Fruit fly (Drosophila melanogaster) whole organism, embryonic: ENCODE data around the gene G6P.

ENCODE experiments used
- Asciz ChIP-seq: fragments of 200-800 bp; sonication (Bioruptor generic); optimal IDR thresholded peaks from 2 replicates; lab custom pipeline; 2017; ENCODE audit warnings: missing biosample characterization, mild to moderate bottlenecking, missing genetic modification characterization, missing genetic modification reagents
- B-H1 ChIP-seq: fragments of 200-800 bp; sonication (Bioruptor generic); IDR thresholded peaks from 3 replicates; pipeline ENCODE4 v1.3.6; 2022; ENCODE audit warnings: missing biosample characterization, missing genetic modification characterization
- CG10147 ChIP-seq: fragments of 200-800 bp; sonication (Bioruptor generic); optimal IDR thresholded peaks from 2 replicates; lab custom pipeline; 2019; ENCODE audit warnings: missing biosample characterization, mild to moderate bottlenecking, missing genetic modification characterization, moderate library complexity
- CG10209 ChIP-seq: fragments of 200-800 bp; sonication (Bioruptor generic); optimal IDR thresholded peaks from 3 replicates; lab custom pipeline; 2017; ENCODE audit warnings: missing biosample characterization, mild to moderate bottlenecking, missing genetic modification characterization, missing genetic modification reagents
- CG11398 ChIP-seq: fragments of 200-800 bp; sonication (Bioruptor generic); optimal IDR thresholded peaks from 2 replicates; lab custom pipeline; 2016; ENCODE audit warnings: missing biosample characterization, missing genetic modification characterization
- CG11504 ChIP-seq: fragments of 200-800 bp; sonication (Bioruptor generic); optimal IDR thresholded peaks from 3 replicates; lab custom pipeline; 2019; ENCODE audit warnings: missing biosample characterization, mild to moderate bottlenecking, missing genetic modification characterization, moderate library complexity
- CG12104 ChIP-seq: fragments of 200-800 bp; sonication (Bioruptor generic); optimal IDR thresholded peaks from 3 replicates; lab custom pipeline; 2016; ENCODE audit warnings: missing biosample characterization, missing genetic modification characterization
- CG15269 ChIP-seq: fragments of 200-800 bp; sonication (Bioruptor generic); optimal IDR thresholded peaks from 2 replicates; lab custom pipeline; 2018; ENCODE audit warnings: missing biosample characterization, mild to moderate bottlenecking, missing genetic modification characterization, moderate library complexity
- CG15479 ChIP-seq: fragments of 200-800 bp; sonication (Bioruptor generic); optimal IDR thresholded peaks from 3 replicates; lab custom pipeline; 2019; ENCODE audit warnings: missing biosample characterization, mild to moderate bottlenecking, missing genetic modification characterization, moderate library complexity
- CG15601 ChIP-seq: fragments of 200-800 bp; sonication (Bioruptor generic); optimal IDR thresholded peaks from 3 replicates; lab custom pipeline; 2019; ENCODE audit warnings: missing biosample characterization, mild to moderate bottlenecking, missing genetic modification characterization, moderate library complexity
- CG18262 ChIP-seq: fragments of 200-800 bp; optimal IDR thresholded peaks from 3 replicates; lab custom pipeline; 2019; ENCODE audit warnings: missing biosample characterization, mild to moderate bottlenecking, missing genetic modification characterization, moderate library complexity
- CG32767 ChIP-seq: fragments of 200-800 bp; sonication (Bioruptor generic); IDR thresholded peaks from 2 replicates; pipeline ENCODE4 v1.3.6; 2022; ENCODE audit warnings: missing biosample characterization, missing genetic modification characterization
- CG34224 ChIP-seq: fragments of 200-800 bp; sonication (Bioruptor generic); IDR thresholded peaks from 3 replicates; pipeline ENCODE4 v1.3.6; 2022; ENCODE audit warnings: missing biosample characterization, missing genetic modification characterization; ENCODE audit not compliant: partially characterized antibody
- CG4424 ChIP-seq: fragments of 200-800 bp; sonication (Bioruptor generic); optimal IDR thresholded peaks from 3 replicates; lab custom pipeline; 2016; ENCODE audit warnings: missing biosample characterization, missing genetic modification characterization
- CG4730 ChIP-seq: fragments of 200-800 bp; sonication (Bioruptor generic); IDR thresholded peaks from 2 replicates; pipeline ENCODE4 v1.3.6; 2022; ENCODE audit warnings: missing biosample characterization, missing genetic modification characterization
- CG4854 ChIP-seq: fragments of 200-800 bp; sonication (Bioruptor generic); optimal IDR thresholded peaks from 2 replicates; lab custom pipeline; 2016; ENCODE audit warnings: missing biosample characterization, missing genetic modification characterization, inconsistent platforms
- CG7372 ChIP-seq: fragments of 200-800 bp; sonication (Bioruptor generic); IDR thresholded peaks from 2 replicates; pipeline ENCODE4 v1.3.6; 2022; ENCODE audit warnings: missing biosample characterization, missing genetic modification characterization
- CG9215 ChIP-seq: fragments of 200-800 bp; sonication (Bioruptor generic); IDR thresholded peaks from 2 replicates; pipeline ENCODE4 v1.3.6; 2022; ENCODE audit warnings: missing biosample characterization, missing genetic modification characterization
- Camta ChIP-seq: fragments of 200-800 bp; sonication (Bioruptor generic); optimal IDR thresholded peaks from 2 replicates; lab custom pipeline; 2016; ENCODE audit warnings: missing biosample characterization, missing genetic modification characterization
- E2f1 ChIP-seq: fragments of 200-800 bp; sonication (Bioruptor generic); IDR thresholded peaks from 2 replicates; pipeline ENCODE4 v1.3.6; 2022; ENCODE audit warnings: missing biosample characterization, missing genetic modification characterization
- Fer2 ChIP-seq: fragments of 200-800 bp; sonication (Bioruptor generic); optimal IDR thresholded peaks from 2 replicates; lab custom pipeline; 2018; ENCODE audit warnings: missing biosample characterization, mild to moderate bottlenecking, missing genetic modification characterization, moderate library complexity
- HHEX ChIP-seq: fragments of 200-800 bp; sonication (Bioruptor generic); optimal IDR thresholded peaks from 3 replicates; lab custom pipeline; 2017; ENCODE audit warnings: missing biosample characterization, mild to moderate bottlenecking, missing genetic modification characterization, missing genetic modification reagents
- Hr51 ChIP-seq, 2 experiments: fragments of 200-800 bp; sonication (Bioruptor generic); optimal IDR thresholded peaks; 2 replicates in 1 of 2; 3 replicates in 1 of 2; lab custom pipeline; 2016 to 2018; ENCODE audit warnings: missing biosample characterization in 2 of 2, missing genetic modification characterization in 2 of 2, mild to moderate bottlenecking in 1 of 2, moderate library complexity in 1 of 2
- Med ChIP-seq: fragments of 200-800 bp; sonication (Bioruptor generic); peaks from one replicate; lab custom pipeline; 2016; ENCODE audit warnings: missing biosample characterization, missing genetic modification characterization, mild to moderate bottlenecking, inconsistent platforms, moderate library complexity
- NfI ChIP-seq: fragments of 200-800 bp; sonication (Bioruptor generic); optimal IDR thresholded peaks from 3 replicates; lab custom pipeline; 2018; ENCODE audit warnings: missing biosample characterization, mild to moderate bottlenecking, missing genetic modification characterization, moderate library complexity
- Usf ChIP-seq: fragments of 200-800 bp; sonication (Bioruptor generic); optimal IDR thresholded peaks from 2 replicates; lab custom pipeline; 2017; ENCODE audit warnings: missing genotype, missing biosample characterization, missing genetic modification characterization
- Vsx1 ChIP-seq: fragments of 200-800 bp; sonication (Bioruptor generic); optimal IDR thresholded peaks from 2 replicates; lab custom pipeline; 2017; ENCODE audit warnings: missing biosample characterization, mild to moderate bottlenecking, missing genetic modification characterization, missing genetic modification reagents
- Xrp1 ChIP-seq: fragments of 200-800 bp; sonication (Bioruptor generic); IDR thresholded peaks from 2 replicates; pipeline ENCODE4 v1.3.6; 2022; ENCODE audit warnings: missing biosample characterization, missing genetic modification characterization
- aop ChIP-seq: fragments of 200-800 bp; sonication (Bioruptor generic); IDR thresholded peaks from 2 replicates; pipeline ENCODE4 v1.3.6; 2022; ENCODE audit warnings: missing biosample characterization, missing genetic modification characterization
- ap ChIP-seq: fragments of 200-800 bp; sonication (Bioruptor generic); IDR thresholded peaks from 2 replicates; pipeline ENCODE4 v1.3.6; 2022; ENCODE audit warnings: missing biosample characterization, missing genetic modification characterization
- bsh ChIP-seq, 2 experiments: fragments of 200-800 bp; sonication (Bioruptor generic); optimal IDR thresholded peaks; 2 replicates each; lab custom pipeline; 2017 to 2018; ENCODE audit warnings: mild to moderate bottlenecking in 2 of 2, missing biosample characterization in 2 of 2, missing genetic modification characterization in 2 of 2, moderate library complexity in 1 of 2
- cad ChIP-seq: fragments of >200 bp; optimal IDR thresholded peaks from 2 replicates; lab custom pipeline; 2017; ENCODE audit warnings: missing biosample characterization, missing genetic modification characterization
- crc ChIP-seq: fragments of 200-800 bp; sonication (Bioruptor generic); optimal IDR thresholded peaks from 2 replicates; lab custom pipeline; 2016; ENCODE audit warnings: missing biosample characterization, missing genetic modification characterization
- esg ChIP-seq: fragments of 200-800 bp; sonication (Bioruptor generic); conservative IDR thresholded peaks from 2 replicates; pipeline ENCODE4 v1.3.6; 2022; ENCODE audit warnings: missing biosample characterization, missing genetic modification characterization
- grn ChIP-seq: fragments of 200-800 bp; sonication (Bioruptor generic); optimal IDR thresholded peaks from 3 replicates; lab custom pipeline; 2017; ENCODE audit warnings: missing biosample characterization, missing genetic modification characterization
- hbn ChIP-seq: fragments of 200-800 bp; sonication (Bioruptor generic); IDR thresholded peaks from 2 replicates; pipeline ENCODE4 v1.3.6; 2022; ENCODE audit warnings: missing biosample characterization, missing genetic modification characterization; ENCODE audit not compliant: partially characterized antibody
- kah ChIP-seq: fragments of 200-800 bp; sonication (Bioruptor generic); optimal IDR thresholded peaks from 2 replicates; lab custom pipeline; 2018; ENCODE audit warnings: missing biosample characterization, mild to moderate bottlenecking, missing genetic modification characterization
- ken ChIP-seq: fragments of 200-800 bp; sonication (Bioruptor generic); IDR thresholded peaks from 3 replicates; pipeline ENCODE4 v1.3.6; 2022; ENCODE audit warnings: missing biosample characterization, missing genetic modification characterization
- lov ChIP-seq, 2 experiments: fragments of 200-800 bp in 1 of 2; fragments of >200 bp in 1 of 2; sonication (Bioruptor generic) in 1 of 2; IDR thresholded peaks in 1 of 2; optimal IDR thresholded peaks in 1 of 2; 2 replicates in 1 of 2; 3 replicates in 1 of 2; pipeline versions ENCODE4 v1.3.6 to Lab custom; 2017 to 2022; ENCODE audit warnings: missing biosample characterization in 1 of 2, missing genetic modification characterization in 1 of 2
- pfk ChIP-seq: fragments of 200-800 bp; sonication (Bioruptor generic); optimal IDR thresholded peaks from 2 replicates; lab custom pipeline; 2018; ENCODE audit warnings: missing biosample characterization, mild to moderate bottlenecking, missing genetic modification characterization, moderate library complexity
- pho ChIP-seq: fragments of 200-800 bp; sonication (Bioruptor generic); optimal IDR thresholded peaks from 2 replicates; lab custom pipeline; 2016; ENCODE audit warnings: missing biosample characterization, missing genetic modification characterization
- phol ChIP-seq: fragments of 200-800 bp; sonication (Bioruptor generic); optimal IDR thresholded peaks from 3 replicates; lab custom pipeline; 2018; ENCODE audit warnings: missing biosample characterization, mild to moderate bottlenecking, missing genetic modification characterization, moderate library complexity
- pnt ChIP-seq: fragments of 200-800 bp; sonication (Bioruptor generic); optimal IDR thresholded peaks from 3 replicates; lab custom pipeline; 2016; ENCODE audit warnings: missing biosample characterization, missing genetic modification characterization
- pros ChIP-seq: fragments of 200-800 bp; sonication (Bioruptor generic); optimal IDR thresholded peaks from 3 replicates; lab custom pipeline; 2019; ENCODE audit warnings: missing biosample characterization, mild to moderate bottlenecking, missing genetic modification characterization, moderate library complexity
- rib ChIP-seq: fragments of 200-800 bp; sonication (Bioruptor generic); IDR thresholded peaks from 2 replicates; pipeline ENCODE4 v1.3.6; 2022; ENCODE audit warnings: missing biosample characterization, missing genetic modification characterization
- schlank ChIP-seq: fragments of 200-800 bp; sonication (Bioruptor generic); optimal IDR thresholded peaks from 2 replicates; lab custom pipeline; 2018; ENCODE audit warnings: missing biosample characterization, mild to moderate bottlenecking, missing genetic modification characterization
- stc ChIP-seq: fragments of 200-800 bp; sonication (Bioruptor generic); IDR thresholded peaks from 2 replicates; pipeline ENCODE4 v1.3.6; 2022; ENCODE audit warnings: missing biosample characterization, missing genetic modification characterization
- twi ChIP-seq: fragments of 200-800 bp; optimal IDR thresholded peaks from 2 replicates; lab custom pipeline; 2019; ENCODE audit warnings: missing biosample characterization, mild to moderate bottlenecking, missing genetic modification characterization, moderate library complexity
- usp ChIP-seq: fragments of >200 bp; optimal IDR thresholded peaks from 2 replicates; lab custom pipeline; 2017; ENCODE audit warnings: missing biosample characterization, missing genetic modification characterization
- wdn ChIP-seq: fragments of 200-800 bp; sonication (Bioruptor generic); IDR thresholded peaks from 2 replicates; pipeline ENCODE4 v1.3.6; 2022; ENCODE audit warnings: missing biosample characterization, missing genetic modification characterization

Gene G6P

dm6 chr2L:2830341-2830800 lies 14.8 kb upstream of the G6P start (continued):
- TF ChIP-seq CG15269 (tag; lab: Kevin White, UChicago) = peak; percentile 88
- no peak for TF ChIP-seq wdn (GFP tag; lab: Robert Waterston, UW)
- TF ChIP-seq Vsx1 (GFP tag; lab: Kevin White, UChicago) = peak; percentile 77
- TF ChIP-seq hbn (GFP tag; lab: Robert Waterston, UW) = no peak
- peak; percentile 31; the same call in 1 of the 3 replicates for TF ChIP-seq ken (GFP tag; lab: Robert Waterston, UW)
- peak; percentile 62 for TF ChIP-seq stc (GFP tag; lab: Robert Waterston, UW)
- no peak for TF ChIP-seq CG11398 (GFP tag; lab: Kevin White, UChicago)
- peak; percentile 57; the same call in 2 of the 3 replicates for TF ChIP-seq B-H1 (GFP tag; lab: Robert Waterston, UW)
- TF ChIP-seq NfI (GFP tag; lab: Kevin White, UChicago) = peak; percentile 82
- TF ChIP-seq Hr51 (GFP tag; optimal IDR thresholded peaks at IDR 0.05; lab: Kevin White, UChicago) = peak; percentile 64 to 93
- peak; percentile 63 for TF ChIP-seq Fer2 (tag; lab: Kevin White, UChicago)
- no peak for TF ChIP-seq grn
- TF ChIP-seq Asciz = peak; percentile 93
- TF ChIP-seq CG9215 (GFP tag; lab: Robert Waterston, UW) = peak; percentile 78
- peak; percentile 36 for TF ChIP-seq pnt (GFP tag; lab: Kevin White, UChicago)
- peak; percentile 57; the same call in 1 of the 2 replicates for TF ChIP-seq CG4730 (GFP tag; lab: Robert Waterston, UW)
- peak; percentile 6 for TF ChIP-seq pros (GFP tag; lab: Kevin White, UChicago)
- TF ChIP-seq CG15601 (tag; lab: Kevin White, UChicago) = peak; percentile 91
- peak; percentile 51; the same call in 1 of the 2 replicates for TF ChIP-seq ap
- TF ChIP-seq aop = no peak
- TF ChIP-seq twi (tag; lab: Kevin White, UChicago) = peak; percentile 86
- TF ChIP-seq cad (GFP tag; lab: Kevin White, UChicago) = no peak
- peak; percentile 93 for TF ChIP-seq CG10147 (GFP tag; lab: Kevin White, UChicago)
- peak; percentile 88 for TF ChIP-seq Xrp1 (GFP tag; lab: Robert Waterston, UW)
- peak; percentile 98 for TF ChIP-seq CG18262
- TF ChIP-seq phol = peak; percentile 94
- peak; percentile 71 for TF ChIP-seq kah
- peak; percentile 70 for TF ChIP-seq Camta (GFP tag; lab: Kevin White, UChicago)
- peak; percentile 86 for TF ChIP-seq Usf (GFP tag; lab: Kevin White, UChicago)
- no peak for TF ChIP-seq rib
- TF ChIP-seq HHEX (GFP tag; lab: Kevin White, UChicago) = peak; percentile 85
- TF ChIP-seq pfk = no peak
- TF ChIP-seq esg (GFP tag; lab: Robert Waterston, UW) = peak; percentile 73
- peak; percentile 66; the same call in 1 of the 2 replicates for TF ChIP-seq E2f1 (GFP tag; lab: Robert Waterston, UW)
- TF ChIP-seq pho (GFP tag; lab: Kevin White, UChicago) = peak; percentile 58
- TF ChIP-seq CG32767 (GFP tag; lab: Robert Waterston, UW) = peak; percentile 76; the same call in 1 of the 2 replicates
- peak; percentile 76 for TF ChIP-seq CG4854 (GFP tag; lab: Kevin White, UChicago)
- TF ChIP-seq schlank (tag; lab: Kevin White, UChicago) = peak; percentile 49
- no peak for TF ChIP-seq CG34224 (GFP tag; lab: Robert Waterston, UW)
- TF ChIP-seq CG4424 (GFP tag; lab: Kevin White, UChicago) = peak; percentile 91
- peak; percentile 91 for TF ChIP-seq CG12104 (GFP tag; lab: Kevin White, UChicago)
- TF ChIP-seq CG10209 (GFP tag; lab: Kevin White, UChicago) = peak; percentile 89
- no peak for TF ChIP-seq crc (GFP tag; lab: Kevin White, UChicago)
- peak; percentile 72 for TF ChIP-seq CG7372 (GFP tag; lab: Robert Waterston, UW)
- TF ChIP-seq CG15479 = no peak
- peak; percentile 85 to 93 for TF ChIP-seq bsh (GFP tag; optimal IDR thresholded peaks at IDR 0.05; lab: Kevin White, UChicago)
- TF ChIP-seq Med (GFP tag; lab: Kevin White, UChicago) = peak; percentile 67
- no peak for TF ChIP-seq usp (GFP tag; lab: Kevin White, UChicago)
- peak; percentile 93 for TF ChIP-seq CG11504
- no peak for TF ChIP-seq lov (optimal IDR thresholded peaks at IDR 0.05; lab: Kevin White, UChicago)
- TF ChIP-seq lov (GFP tag; IDR thresholded peaks at IDR 0.05; lab: Robert Waterston, UW) = no peak
